Worm (Caenorhabditis elegans): ENCODE data around the gene txt-11.

ce11 chrV:3376973-3377372, 36.1 kb upstream of the txt-11 start, which contains the start of gene srbc-2:
- TF ChIP-seq nhr-77 (tag; optimal IDR thresholded peaks at IDR 0.05) (no peak), zag-1 (tag; optimal IDR thresholded peaks at IDR 0.05) (no peak), ama-1 (optimal IDR thresholded peaks at IDR 0.05) (no peak), unc-62 (GFP tag; optimal IDR thresholded peaks at IDR 0.05) (no peak), unc-55 (GFP tag; optimal IDR thresholded peaks at IDR 0.05) (no peak), alr-1 (tag; optimal IDR thresholded peaks at IDR 0.05) (no peak), nhr-129 (tag; optimal IDR thresholded peaks at IDR 0.05) (no peak), nhr-10 (tag; optimal IDR thresholded peaks at IDR 0.05) (no peak), lsy-2 (tag; optimal IDR thresholded peaks at IDR 0.05) (no peak)

Data from whole organism, L2 larva.